Fruit fly (Drosophila melanogaster) whole organism, embryonic: ENCODE measurements around the gene pyd.
A peak's percentile ranks its signal among the peaks of the same experiment; 100 is the strongest.

Experiments used
- Atf3 ChIP-seq: fragments of 200-800 bp; sonication (Bioruptor generic); optimal IDR thresholded peaks from 3 replicates; lab custom pipeline; 2016; ENCODE audit warnings: missing biosample characterization, missing genetic modification characterization
- CG12769 ChIP-seq: fragments of 200-800 bp; sonication (Bioruptor generic); optimal IDR thresholded peaks from 2 replicates; lab custom pipeline; 2019; ENCODE audit warnings: missing biosample characterization, mild to moderate bottlenecking, missing genetic modification characterization, moderate library complexity
- CG32772 ChIP-seq: fragments of 200-800 bp; sonication (Bioruptor generic); IDR thresholded peaks from 2 replicates; pipeline ENCODE4 v1.3.6; 2022; ENCODE audit warnings: missing biosample characterization, missing genetic modification characterization
- br ChIP-seq: fragments of >200 bp; optimal IDR thresholded peaks from 2 replicates; lab custom pipeline; 2017
- cwo ChIP-seq: fragments of 200-800 bp; sonication (Bioruptor generic); optimal IDR thresholded peaks from 3 replicates; lab custom pipeline; 2017; ENCODE audit warnings: missing biosample characterization, missing genetic modification characterization, mild to moderate bottlenecking, moderate library complexity, missing genetic modification reagents
- kah ChIP-seq: fragments of 200-800 bp; sonication (Bioruptor generic); optimal IDR thresholded peaks from 2 replicates; lab custom pipeline; 2018; ENCODE audit warnings: missing biosample characterization, mild to moderate bottlenecking, missing genetic modification characterization
- maf-S ChIP-seq: fragments of 200-800 bp; sonication (Bioruptor generic); optimal IDR thresholded peaks from 2 replicates; lab custom pipeline; 2016; ENCODE audit warnings: missing biosample characterization, missing genetic modification characterization
- rib ChIP-seq: fragments of 200-800 bp; sonication (Bioruptor generic); IDR thresholded peaks from 2 replicates; pipeline ENCODE4 v1.3.6; 2022; ENCODE audit warnings: missing biosample characterization, missing genetic modification characterization
- unpg ChIP-seq: fragments of 200-800 bp; sonication (Bioruptor generic); optimal IDR thresholded peaks from 3 replicates; lab custom pipeline; 2018; ENCODE audit warnings: missing biosample characterization, mild to moderate bottlenecking, missing genetic modification characterization, moderate library complexity
- zfh2 ChIP-seq: fragments of 200-800 bp; sonication (Bioruptor generic); optimal IDR thresholded peaks from 2 replicates; lab custom pipeline; 2016; ENCODE audit warnings: missing biosample characterization, missing genetic modification characterization

- no peak for TF ChIP-seq zfh2
- no peak for TF ChIP-seq maf-S (GFP tag; lab: Kevin White, UChicago)
- TF ChIP-seq Atf3 (GFP tag; lab: Kevin White, UChicago), result no peak
- TF ChIP-seq br (lab: Kevin White, UChicago), result no peak
- no peak for TF ChIP-seq kah (GFP tag; lab: Kevin White, UChicago)
- TF ChIP-seq unpg (GFP tag; lab: Kevin White, UChicago), result no peak
- TF ChIP-seq CG12769 (tag; lab: Kevin White, UChicago), result peak; percentile 20
- TF ChIP-seq cwo (GFP tag; lab: Kevin White, UChicago), result peak; percentile 91
- no peak for TF ChIP-seq CG32772 (GFP tag; lab: Robert Waterston, UW)
- no peak for TF ChIP-seq rib (GFP tag; lab: Robert Waterston, UW)
Observed at dm6 chr3R:8809712-8810111, 122.0 kb downstream of the pyd start.
